Worm (Caenorhabditis elegans): ENCODE data around the gene str-162.

DNA sequence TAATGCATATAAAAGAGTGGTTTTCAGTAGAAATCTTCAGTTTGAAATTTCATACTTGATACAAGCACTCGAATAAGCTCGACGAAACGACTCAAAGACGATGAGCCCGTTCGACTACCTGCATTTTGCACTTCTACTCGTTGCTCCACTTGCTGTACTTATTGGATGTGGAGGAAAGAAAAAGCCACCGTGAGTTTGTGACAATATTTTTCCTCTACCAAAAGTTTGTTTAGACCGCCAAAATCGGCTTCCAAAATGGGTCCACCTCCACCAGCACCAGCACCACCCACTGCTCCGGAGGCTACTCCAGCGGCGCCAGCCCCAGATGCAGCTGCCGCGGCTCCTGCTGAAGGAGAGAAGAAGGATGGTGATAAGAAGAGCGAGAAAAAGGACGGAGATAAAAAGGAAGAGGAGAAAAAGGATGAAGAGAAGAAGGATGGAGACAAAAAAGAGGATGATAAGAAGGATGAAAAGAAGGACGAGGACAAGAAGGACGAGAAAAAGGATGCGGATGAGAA is 15.0 kb upstream of the str-162 start, which contains the start of gene E03H12.5:
- TF ChIP-seq him-1 (tag; optimal IDR thresholded peaks at IDR 0.05) (no peak), dao-5 (tag; optimal IDR thresholded peaks at IDR 0.05) (no peak)
